Worm (Caenorhabditis elegans) whole organism, L2 larva: ENCODE results near the gene ZC132.11.
"Not testable (repeated sequence)": the region's sequence is repeated elsewhere in the genome, so short reads cannot be mapped to it uniquely, and the experiment has no call there.

ENCODE experiments used
- C34F6.9 ChIP-seq: fragments of 150-350 bp; optimal IDR thresholded peaks from 2 replicates; lab custom pipeline; 2014; ENCODE audit warnings: missing biosample characterization, missing genetic modification characterization
- F13H6.1 ChIP-seq: sonication (generic microtip); optimal IDR thresholded peaks from 2 replicates; lab custom pipeline; 2016; ENCODE audit warnings: missing genetic modification characterization, missing compliant biosample characterization
- R02D3.7 ChIP-seq: fragments of 150-350 bp; optimal IDR thresholded peaks from 2 replicates; lab custom pipeline; 2014; ENCODE audit warnings: missing biosample characterization, missing genetic modification characterization
- Y55F3AM.14 ChIP-seq: fragments of 200-800 bp; sonication (Bioruptor generic); optimal IDR thresholded peaks from 2 replicates; lab custom pipeline; 2018; ENCODE audit warnings: mild to moderate bottlenecking, missing genetic modification characterization, missing compliant biosample characterization
- ZK546.5 ChIP-seq: sonication (generic microtip); optimal IDR thresholded peaks from 2 replicates; lab custom pipeline; 2017; ENCODE audit warnings: missing biosample characterization, missing genetic modification characterization
- aly-2 ChIP-seq: fragments of 150-350 bp; optimal IDR thresholded peaks from 2 replicates; lab custom pipeline; 2014; ENCODE audit warnings: missing biosample characterization, missing genetic modification characterization
- blmp-1 ChIP-seq: sonication (generic microtip); optimal IDR thresholded peaks from 2 replicates; lab custom pipeline; 2017; ENCODE audit warnings: missing genetic modification characterization, mild to moderate bottlenecking, missing compliant biosample characterization, antibody characterized with exemption, moderate library complexity; ENCODE audit not compliant: insufficient read depth
- ceh-16 ChIP-seq: fragments of 150-350 bp; optimal IDR thresholded peaks from 2 replicates; lab custom pipeline; 2014; ENCODE audit warnings: missing biosample characterization, missing genetic modification characterization
- ceh-82 ChIP-seq: fragments of 150-350 bp; optimal IDR thresholded peaks from 2 replicates; lab custom pipeline; 2014; ENCODE audit warnings: missing biosample characterization, missing genetic modification characterization
- crh-2 ChIP-seq: sonication (generic microtip); optimal IDR thresholded peaks from 2 replicates; lab custom pipeline; 2017; ENCODE audit warnings: missing biosample characterization, missing genetic modification characterization
- elt-1 ChIP-seq: fragments of 150-350 bp; optimal IDR thresholded peaks from 2 replicates; lab custom pipeline; 2014; ENCODE audit warnings: missing biosample characterization, missing genetic modification characterization
- elt-3 ChIP-seq: sonication (generic microtip); optimal IDR thresholded peaks from 2 replicates; lab custom pipeline; 2017; ENCODE audit warnings: missing biosample characterization, missing genetic modification characterization
- fos-1 ChIP-seq: fragments of 150-350 bp; optimal IDR thresholded peaks from 2 replicates; lab custom pipeline; 2014; ENCODE audit warnings: missing biosample characterization, missing genetic modification characterization
- lin-13 ChIP-seq: fragments of 150-350 bp; optimal IDR thresholded peaks from 2 replicates; lab custom pipeline; 2014; ENCODE audit warnings: missing biosample characterization, missing genetic modification reagents, missing genetic modification characterization
- lsy-2 ChIP-seq, 2 experiments: fragments of 150-350 bp in 1 of 2; sonication (generic microtip) in 1 of 2; optimal IDR thresholded peaks; 2 replicates each; lab custom pipeline; 2014 to 2017; ENCODE audit warnings: missing biosample characterization in 2 of 2, missing genetic modification characterization in 2 of 2
- mab-5 ChIP-seq: fragments of 150-350 bp; optimal IDR thresholded peaks from 2 replicates; lab custom pipeline; 2014; ENCODE audit warnings: missing biosample characterization, missing genetic modification characterization
- mbf-1 ChIP-seq: sonication (generic microtip); optimal IDR thresholded peaks from 2 replicates; lab custom pipeline; 2017; ENCODE audit warnings: missing biosample characterization, missing genetic modification characterization
- nhr-10 ChIP-seq: sonication (generic microtip); optimal IDR thresholded peaks from 2 replicates; lab custom pipeline; 2017; ENCODE audit warnings: missing biosample characterization, missing genetic modification characterization
- nhr-11 ChIP-seq: fragments of 150-350 bp; optimal IDR thresholded peaks from 2 replicates; lab custom pipeline; 2014; ENCODE audit warnings: missing biosample characterization, missing genetic modification characterization
- nhr-12 ChIP-seq: fragments of 150-350 bp; optimal IDR thresholded peaks from 2 replicates; lab custom pipeline; 2014; ENCODE audit warnings: missing biosample characterization, missing genetic modification characterization
- nhr-21 ChIP-seq: fragments of 150-350 bp; optimal IDR thresholded peaks from 2 replicates; lab custom pipeline; 2014; ENCODE audit warnings: missing biosample characterization, missing genetic modification characterization
- nhr-23 ChIP-seq: fragments of 150-350 bp; optimal IDR thresholded peaks from 2 replicates; lab custom pipeline; 2014; ENCODE audit warnings: missing biosample characterization, missing genetic modification reagents, missing genetic modification characterization
- nhr-6 ChIP-seq: fragments of 150-350 bp; optimal IDR thresholded peaks from 2 replicates; lab custom pipeline; 2014; ENCODE audit warnings: missing biosample characterization, missing genetic modification characterization
- peb-1 ChIP-seq: fragments of 150-350 bp; optimal IDR thresholded peaks from 2 replicates; lab custom pipeline; 2014; ENCODE audit warnings: missing biosample characterization, missing genetic modification characterization
- sma-3 ChIP-seq: sonication (generic microtip); optimal IDR thresholded peaks from 2 replicates; lab custom pipeline; 2016; ENCODE audit warnings: missing genetic modification reagents, missing genetic modification characterization, missing compliant biosample characterization
- sma-9 ChIP-seq, 2 experiments: fragments of 150-350 bp in 1 of 2; sonication (generic microtip) in 1 of 2; optimal IDR thresholded peaks; 2 replicates each; lab custom pipeline; 2014 to 2016; ENCODE audit warnings: missing genetic modification characterization in 2 of 2, mild to moderate bottlenecking in 1 of 2, missing biosample characterization in 1 of 2, missing compliant biosample characterization in 1 of 2, missing genetic modification reagents in 1 of 2, moderate library complexity in 1 of 2
- unc-39 ChIP-seq: fragments of 150-350 bp; optimal IDR thresholded peaks from 2 replicates; lab custom pipeline; 2014; ENCODE audit warnings: missing biosample characterization, missing genetic modification characterization
- unc-55 ChIP-seq: fragments of 150-350 bp; sonication (generic microtip); optimal IDR thresholded peaks from 3 replicates; lab custom pipeline; 2014; ENCODE audit warnings: missing biosample characterization, missing genetic modification reagents, missing genetic modification characterization
- ztf-1 ChIP-seq: fragments of 200-800 bp; sonication (Bioruptor generic); conservative IDR thresholded peaks from 2 replicates; pipeline ENCODE4 v1.3.6; 2022; ENCODE audit warnings: missing genetic modification characterization, missing compliant biosample characterization
- ztf-4 ChIP-seq: fragments of 150-350 bp; optimal IDR thresholded peaks from 2 replicates; lab custom pipeline; 2014; ENCODE audit warnings: missing biosample characterization, missing genetic modification characterization

Gene ZC132.11

DNA sequence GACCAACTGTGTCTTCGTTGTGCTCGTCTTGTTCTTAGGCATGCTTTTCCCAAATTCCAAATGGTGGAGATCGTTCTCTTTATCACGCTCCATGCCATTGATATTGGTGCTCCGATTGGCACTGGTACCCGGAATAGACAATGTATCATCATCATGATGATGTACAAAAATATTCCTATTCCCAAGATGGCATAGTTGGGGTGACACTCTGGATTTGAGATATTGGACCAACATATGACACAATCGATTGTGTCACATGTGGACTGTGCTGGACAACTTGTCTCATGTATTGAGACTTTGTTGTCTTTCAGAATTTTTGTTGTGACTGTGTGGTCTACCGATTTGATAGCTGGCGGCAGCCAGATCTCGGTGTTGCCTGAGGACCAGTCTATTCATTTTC is 5.8 kb upstream of the ZC132.11 start:
- TF ChIP-seq aly-2 (tag; lab: Kevin White, UChicago) (no peak), nhr-12 (no peak), nhr-23 (tag; lab: Kevin White, UChicago) (no peak), nhr-10 (no peak), F13H6.1 (tag; lab: Kevin White, UChicago) (no peak), elt-1 (tag; lab: Kevin White, UChicago) (no peak)

DNA sequence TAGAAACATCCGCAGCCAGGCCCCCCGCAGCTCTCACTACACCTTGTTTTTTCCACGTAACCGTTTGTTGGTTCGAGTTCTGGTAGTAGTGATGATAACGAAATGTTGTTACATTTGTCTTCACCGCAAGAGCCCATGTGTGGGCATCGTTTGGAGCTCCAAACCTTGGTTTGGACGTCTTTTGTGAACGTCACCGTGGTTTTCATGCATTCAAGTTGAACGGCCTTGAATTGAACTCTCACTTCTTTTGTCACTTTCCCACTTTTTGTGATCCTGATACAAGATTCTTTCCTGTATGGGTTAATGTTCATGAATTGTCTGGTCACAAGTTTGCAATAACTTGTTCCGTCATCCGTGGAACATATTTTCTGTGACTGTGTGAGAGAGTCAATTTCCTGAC is 5.3 kb upstream of the ZC132.11 start:
- TF ChIP-seq nhr-21 (tag; lab: Kevin White, UChicago) (no peak), nhr-10 (no peak), lsy-2 (tag; optimal IDR thresholded peaks at IDR 0.05; lab: Kevin White, UChicago) (no peak), aly-2 (tag; lab: Kevin White, UChicago) (no peak), Y55F3AM.14 (no peak), sma-3 (no peak), sma-9 (GFP tag; optimal IDR thresholded peaks at IDR 0.05; lab: Kevin White, UChicago) (no peak), sma-9 (tag; optimal IDR thresholded peaks at IDR 0.05; lab: Kevin White, UChicago) (no peak)
- TF ChIP-seq, all 48 proteins: peak for 0

DNA sequence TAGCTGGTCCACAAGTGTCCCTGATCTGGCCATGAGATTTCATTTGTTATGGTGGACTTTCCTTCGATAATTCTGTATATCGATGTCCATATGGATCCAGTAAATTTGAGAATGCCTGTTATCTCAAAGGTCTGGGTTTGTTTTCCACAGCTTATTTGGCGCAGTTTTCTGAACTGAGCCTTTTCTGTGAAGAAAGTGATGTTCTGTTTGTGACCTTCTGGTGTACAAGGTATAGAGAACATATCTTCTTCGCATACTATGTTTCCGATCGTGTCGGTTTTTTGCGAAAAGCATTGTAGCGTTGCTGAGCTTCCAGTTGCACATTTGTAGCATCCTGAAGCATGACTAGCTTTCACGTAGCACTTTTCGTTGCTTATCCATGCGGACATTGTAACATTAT is 4.4 kb upstream of the ZC132.11 start:
- TF ChIP-seq ztf-1 (GFP tag; lab: Robert Waterston, UW) (no peak), aly-2 (tag; lab: Kevin White, UChicago) (no peak), R02D3.7 (no peak), nhr-6 (no peak), fos-1 (no peak), mbf-1 (tag; lab: Kevin White, UChicago) (no peak), ceh-16 (tag; lab: Kevin White, UChicago) (no peak), nhr-23 (tag; lab: Kevin White, UChicago) (no peak), unc-39 (no peak), lin-13 (GFP tag; lab: Kevin White, UChicago) (no peak), lsy-2 (tag; optimal IDR thresholded peaks at IDR 0.05; lab: Kevin White, UChicago) (no peak), ZK546.5 (tag; lab: Kevin White, UChicago) (no peak), ceh-82 (tag; lab: Kevin White, UChicago) (no peak)
- TF ChIP-seq, all 48 proteins: peak for 0

DNA sequence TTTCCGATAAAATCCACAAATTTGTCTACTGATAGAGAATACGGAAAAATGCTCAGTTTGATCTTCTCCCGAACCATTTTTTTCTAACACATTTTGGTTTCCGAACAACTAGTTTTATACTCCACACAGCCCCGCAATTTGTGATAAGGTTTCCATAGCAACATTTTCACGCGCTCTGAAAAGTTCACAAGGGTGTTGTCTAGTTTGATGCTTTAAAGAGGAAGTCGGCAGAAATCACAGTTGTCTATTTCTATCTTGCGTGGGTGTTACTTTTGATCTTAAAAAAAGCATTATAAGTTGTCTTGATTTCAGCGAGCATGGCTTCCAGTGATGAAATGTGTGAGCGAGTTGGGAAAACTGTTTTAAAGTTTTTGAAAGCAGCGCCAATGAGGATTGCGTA is 1.3 kb upstream of the ZC132.11 start, which contains the start of gene ZC132.3:
TSS of gene ZC132.3 (minus strand) at position 101 of the 400 bp plus-strand sequence.
- TF ChIP-seq nhr-11 = no peak
- TF ChIP-seq unc-55 = no peak
- no peak for TF ChIP-seq mbf-1 (tag; lab: Kevin White, UChicago)
- TF ChIP-seq peb-1 (tag; lab: Kevin White, UChicago) = no peak
- no peak for TF ChIP-seq mab-5 (tag; lab: Kevin White, UChicago)
- no peak for TF ChIP-seq ztf-4 (tag; lab: Kevin White, UChicago)
- no peak for TF ChIP-seq lsy-2 (tag; optimal IDR thresholded peaks at IDR 0.05; lab: Kevin White, UChicago)
- TF ChIP-seq Y55F3AM.14 = no peak

DNA sequence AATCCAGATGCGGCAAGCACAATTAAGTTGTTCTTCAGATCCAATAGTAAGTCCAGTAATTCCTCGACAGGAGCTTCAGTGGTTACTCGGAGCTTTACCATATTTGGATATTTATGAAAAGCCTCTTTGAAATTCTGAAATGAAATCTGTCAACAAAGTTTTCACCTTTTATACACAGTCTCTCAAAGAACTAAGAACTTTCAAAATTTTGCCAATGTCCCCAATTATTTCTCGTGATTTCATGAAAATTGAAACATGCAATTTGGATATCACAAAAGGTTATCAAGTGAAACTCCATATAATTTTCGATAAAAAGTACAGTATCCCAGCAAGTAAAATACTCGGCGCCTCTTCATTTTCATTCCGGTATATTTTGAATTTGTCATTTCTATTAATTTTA is 2.6 kb downstream of the ZC132.11 start, which contains the start of gene F47D2.11:
TSS of gene F47D2.11 (minus strand) at position 101 of the 400 bp plus-strand sequence.
- TF ChIP-seq elt-3 (tag; lab: Kevin White, UChicago) (no peak), nhr-23 (tag; lab: Kevin White, UChicago) (no peak), C34F6.9 (tag; lab: Kevin White, UChicago) (no peak), crh-2 (tag; lab: Kevin White, UChicago) (no peak), ceh-82 (tag; lab: Kevin White, UChicago) (no peak), mab-5 (tag; lab: Kevin White, UChicago) (no peak), blmp-1 (tag; lab: Kevin White, UChicago) (no peak)

DNA sequence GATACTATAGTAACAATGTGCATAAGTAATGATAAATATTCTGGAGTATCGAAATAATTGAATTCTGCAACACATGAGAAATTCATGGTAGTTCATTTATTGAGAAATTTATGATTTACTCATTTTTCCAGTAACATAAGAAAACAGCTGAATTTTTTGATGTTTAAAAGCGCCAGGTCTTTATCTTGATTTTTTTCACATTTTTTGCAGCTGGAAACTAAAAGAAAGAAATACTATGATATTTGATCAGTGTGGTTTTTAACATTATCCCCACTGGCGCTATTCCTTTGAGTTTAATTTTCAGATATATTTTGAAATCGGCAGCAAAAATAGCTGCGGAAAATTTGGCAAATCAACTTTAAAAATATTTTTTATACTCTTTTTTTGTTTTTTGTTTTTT is 5.1 kb downstream of the ZC132.11 start, which contains the start of gene srh-194:
TSS of gene srh-194 (minus strand) at position 101 of the 400 bp plus-strand sequence.
- not testable (repeated sequence) for TF ChIP-seq nhr-23 (tag; lab: Kevin White, UChicago); R02D3.7; elt-1 (tag; lab: Kevin White, UChicago)
- TF ChIP-seq, all 48 proteins: peak for 0; not testable (repeated sequence) for 48
